Worm (Caenorhabditis elegans): ENCODE results near the gene T24B8.4.

T24B8.4 gene

ce11 chrII:9113759-9114158, 43.1 kb upstream of the T24B8.4 start (continued):
- TF ChIP-seq lin-39 (tag; optimal IDR thresholded peaks at IDR 0.05) (no peak), nhr-90 (tag; optimal IDR thresholded peaks at IDR 0.05; ENCODE audit: poor library complexity) (no peak), aly-2 (tag; optimal IDR thresholded peaks at IDR 0.05) (no peak)

ce11 chrII:9112851-9113250, 42.2 kb upstream of the T24B8.4 start, which contains the start of gene jun-1:
TSS of gene jun-1 (plus strand) at chrII:9113157.
- TF ChIP-seq swsn-7 (tag; optimal IDR thresholded peaks at IDR 0.05) (peak; percentile 86), lin-13 (GFP tag; optimal IDR thresholded peaks at IDR 0.05) (peak; percentile 77), efl-3 (GFP tag; optimal IDR thresholded peaks at IDR 0.05) (no peak), sptf-1 (tag; optimal IDR thresholded peaks at IDR 0.05) (no peak), ztf-4 (tag; optimal IDR thresholded peaks at IDR 0.05) (peak; percentile 68), nhr-12 (tag; optimal IDR thresholded peaks at IDR 0.05) (no peak), nhr-28 (tag; optimal IDR thresholded peaks at IDR 0.05) (peak; percentile 68), ets-5 (GFP tag; IDR thresholded peaks at IDR 0.05) (no peak), C16A3.4 (tag; optimal IDR thresholded peaks at IDR 0.05) (peak; percentile 78), elt-2 (tag; optimal IDR thresholded peaks at IDR 0.05) (no peak), pag-3 (tag; optimal IDR thresholded peaks at IDR 0.05; ENCODE audit: borderline replicate concordance, insufficient read depth) (no peak), lsy-2 (tag; optimal IDR thresholded peaks at IDR 0.05) (peak; percentile 85 to 95), aly-2 (tag; optimal IDR thresholded peaks at IDR 0.05) (peak; percentile 71), ceh-88 (GFP tag; IDR thresholded peaks at IDR 0.05) (peak; percentile 49; the same call in 1 of the 2 replicates), ces-1 (GFP tag; optimal IDR thresholded peaks at IDR 0.05) (no peak), pax-3 (tag; optimal IDR thresholded peaks at IDR 0.05) (peak; percentile 48), nhr-71 (tag; optimal IDR thresholded peaks at IDR 0.05) (peak; percentile 96), mab-9 (GFP tag; IDR thresholded peaks at IDR 0.05) (0 out of 2 replicates have a peak, but pooled peaks have one; percentile 42), ceh-8 (GFP tag; optimal IDR thresholded peaks at IDR 0.05) (no peak), blmp-1 (tag; optimal IDR thresholded peaks at IDR 0.05) (peak; percentile 76), egl-13 (tag; optimal IDR thresholded peaks at IDR 0.05) (peak; percentile 14), isw-1 (GFP tag; IDR thresholded peaks at IDR 0.05) (peak; percentile 75), nhr-11 (tag; optimal IDR thresholded peaks at IDR 0.05) (peak; percentile 75), ama-1 (optimal IDR thresholded peaks at IDR 0.05) (no peak), zip-4 (GFP tag; optimal IDR thresholded peaks at IDR 0.05) (peak; percentile 24), egl-27 (tag; optimal IDR thresholded peaks at IDR 0.05) (peak; percentile 55 to 86), tbx-2 (tag; optimal IDR thresholded peaks at IDR 0.05) (peak; percentile 87), nhr-76 (tag; optimal IDR thresholded peaks at IDR 0.05) (no peak), lin-39 (tag; optimal IDR thresholded peaks at IDR 0.05) (peak; percentile 29), irx-1 (tag; optimal IDR thresholded peaks at IDR 0.05) (peak; percentile 74), efl-1 (optimal IDR thresholded peaks at IDR 0.05) (peak; percentile 82 to 90), efl-1 (GFP tag; optimal IDR thresholded peaks at IDR 0.05 in 1 of 2) (peak; percentile 59 to 95), C04F5.9 (tag; optimal IDR thresholded peaks at IDR 0.05) (peak; percentile 39), sox-4 (tag; optimal IDR thresholded peaks at IDR 0.05) (no peak), unc-86 (tag; optimal IDR thresholded peaks at IDR 0.05) (peak; percentile 53), snu-23 (GFP tag; optimal IDR thresholded peaks at IDR 0.05) (peak; percentile 93), fkh-10 (GFP tag; optimal IDR thresholded peaks at IDR 0.05) (peak; percentile 49), fkh-4 (tag; optimal IDR thresholded peaks at IDR 0.05; ENCODE audit: borderline replicate concordance) (no peak), zag-1 (tag; optimal IDR thresholded peaks at IDR 0.05) (no peak), ztf-11 (tag; optimal IDR thresholded peaks at IDR 0.05) (no peak), mdl-1 (tag; optimal IDR thresholded peaks at IDR 0.05) (peak in 1 of 2 experiments; percentile 69), hlh-17 (GFP tag; optimal IDR thresholded peaks at IDR 0.05; ENCODE audit: borderline replicate concordance) (no peak), nhr-85 (tag) (peak; percentile 98), xbp-1 (tag; optimal IDR thresholded peaks at IDR 0.05) (peak; percentile 65), jun-1 (tag; optimal IDR thresholded peaks at IDR 0.05) (no peak), alr-1 (tag; optimal IDR thresholded peaks at IDR 0.05; ENCODE audit: borderline replicate concordance) (no peak), lin-14 (GFP tag; optimal IDR thresholded peaks at IDR 0.05) (peak; percentile 97), lin-15B (tag; optimal IDR thresholded peaks at IDR 0.05) (peak; percentile 37), tlp-1 (tag; optimal IDR thresholded peaks at IDR 0.05) (no peak), unc-62 (GFP tag; optimal IDR thresholded peaks at IDR 0.05) (no peak)

Data from whole organism, L1 larva.